Worm (Caenorhabditis elegans) whole organism, L4 larva: Measurements from ENCODE around the gene ndx-3.
A peak's percentile ranks its signal among the peaks of the same experiment; 100 is the strongest.
"Not testable (repeated sequence)": the region's sequence is repeated elsewhere in the genome, so short reads cannot be mapped to it uniquely, and the experiment has no call there.

Source experiments
- F49E8.2 ChIP-seq: sonication (generic microtip); optimal IDR thresholded peaks from 2 replicates; lab custom pipeline; 2016; ENCODE audit warnings: missing compliant biosample characterization, mild to moderate bottlenecking, missing genetic modification characterization, borderline replicate concordance
- Y5F2A.4 ChIP-seq: fragments of 200-800 bp; sonication (Bioruptor generic); optimal IDR thresholded peaks from 2 replicates; lab custom pipeline; 2018; ENCODE audit warnings: mild to moderate bottlenecking, missing genetic modification characterization, missing compliant biosample characterization
- ZK546.5 ChIP-seq, 2 experiments: sonication (generic microtip); optimal IDR thresholded peaks; 2 replicates each; lab custom pipeline; 2017; ENCODE audit warnings: missing biosample characterization in 2 of 2, missing genetic modification characterization in 2 of 2
- aha-1 ChIP-seq: fragments of 150-350 bp; peaks from one replicate; lab custom pipeline; 2014; ENCODE audit warnings: missing biosample characterization, missing genetic modification characterization
- arid-1 ChIP-seq: fragments of 200-800 bp; sonication (Bioruptor generic); conservative IDR thresholded peaks from 2 replicates; pipeline ENCODE4 v1.3.6; 2022; ENCODE audit warnings: missing genetic modification reagents, missing genetic modification characterization, missing compliant biosample characterization
- ceh-32 ChIP-seq: sonication (generic microtip); optimal IDR thresholded peaks from 2 replicates; lab custom pipeline; 2016; ENCODE audit warnings: mild to moderate bottlenecking, missing genetic modification characterization, missing compliant biosample characterization; ENCODE audit not compliant: poor library complexity
- ceh-62 ChIP-seq: sonication (generic microtip); optimal IDR thresholded peaks from 2 replicates; lab custom pipeline; 2017; ENCODE audit warnings: missing biosample characterization, missing genetic modification characterization
- cey-2 ChIP-seq: sonication (generic microtip); optimal IDR thresholded peaks from 3 replicates; lab custom pipeline; 2017; ENCODE audit warnings: missing genetic modification characterization, mild to moderate bottlenecking, missing compliant biosample characterization, antibody characterized with exemption, borderline replicate concordance; ENCODE audit not compliant: insufficient read depth
- ctbp-1 ChIP-seq: fragments of 200-800 bp; sonication (Bioruptor generic); IDR thresholded peaks from 2 replicates; pipeline ENCODE4 v1.3.6; 2022; ENCODE audit warnings: missing genetic modification reagents, missing genetic modification characterization, missing compliant biosample characterization
- daf-12 ChIP-seq: fragments of 150-350 bp; optimal IDR thresholded peaks from 2 replicates; lab custom pipeline; 2014; ENCODE audit warnings: missing biosample characterization, missing genetic modification reagents, missing genetic modification characterization
- daf-19 ChIP-seq: fragments of 200-800 bp; sonication (Bioruptor generic); conservative IDR thresholded peaks from 2 replicates; pipeline ENCODE4 v1.3.6; 2022; ENCODE audit warnings: missing genetic modification characterization, missing compliant biosample characterization
- dmd-6 ChIP-seq: fragments of 200-800 bp; sonication (Bioruptor generic); IDR thresholded peaks from 2 replicates; pipeline ENCODE4 v1.3.6; 2022; ENCODE audit warnings: missing genetic modification reagents, missing genetic modification characterization, missing compliant biosample characterization
- dmd-9 ChIP-seq: fragments of 200-800 bp; sonication (Bioruptor generic); IDR thresholded peaks from 2 replicates; pipeline ENCODE4 v1.3.6; 2022; ENCODE audit warnings: missing genetic modification reagents, missing genetic modification characterization, missing compliant biosample characterization
- egl-27 ChIP-seq: sonication (generic microtip); optimal IDR thresholded peaks from 3 replicates; lab custom pipeline; 2017; ENCODE audit warnings: missing biosample characterization, missing genetic modification reagents, missing genetic modification characterization
- fos-1 ChIP-seq: fragments of 150-350 bp; optimal IDR thresholded peaks from 2 replicates; lab custom pipeline; 2014; ENCODE audit warnings: missing biosample characterization, missing genetic modification characterization
- jun-1 ChIP-seq: fragments of 150-350 bp; optimal IDR thresholded peaks from 2 replicates; lab custom pipeline; 2014; ENCODE audit warnings: missing biosample characterization, missing genetic modification reagents, missing genetic modification characterization
- lin-38 ChIP-seq: fragments of 200-800 bp; sonication (Bioruptor generic); IDR thresholded peaks from 2 replicates; pipeline ENCODE4 v1.3.6; 2022; ENCODE audit warnings: missing genetic modification reagents, missing genetic modification characterization, missing compliant biosample characterization
- lsy-2 ChIP-seq, 2 experiments: fragments of 150-350 bp in 1 of 2; sonication (generic microtip) in 1 of 2; optimal IDR thresholded peaks; 2 replicates each; lab custom pipeline; 2014 to 2017; ENCODE audit warnings: missing biosample characterization in 2 of 2, missing genetic modification characterization in 2 of 2
- mep-1 ChIP-seq: fragments of 150-350 bp; sonication (generic microtip); optimal IDR thresholded peaks from 3 replicates; lab custom pipeline; 2014; ENCODE audit warnings: missing biosample characterization, missing genetic modification characterization
- mes-2 ChIP-seq: sonication (generic microtip); optimal IDR thresholded peaks from 2 replicates; lab custom pipeline; 2016; ENCODE audit warnings: missing genotype, mild to moderate bottlenecking, missing genetic modification characterization, missing compliant biosample characterization; ENCODE audit not compliant: poor library complexity, severe bottlenecking
- mxl-2 ChIP-seq: fragments of 200-800 bp; sonication (Bioruptor generic); conservative IDR thresholded peaks from 2 replicates; pipeline ENCODE4 v1.3.6; 2022; ENCODE audit warnings: missing genetic modification reagents, missing genetic modification characterization, missing compliant biosample characterization
- nhr-102 ChIP-seq: sonication (generic microtip); optimal IDR thresholded peaks from 2 replicates; lab custom pipeline; 2016; ENCODE audit warnings: mild to moderate bottlenecking, missing genetic modification characterization, moderate library complexity, missing compliant biosample characterization
- nhr-111 ChIP-seq: fragments of 200-800 bp; sonication (Bioruptor generic); optimal IDR thresholded peaks from 2 replicates; lab custom pipeline; 2018; ENCODE audit warnings: mild to moderate bottlenecking, missing genetic modification characterization, missing compliant biosample characterization
- nhr-42 ChIP-seq: fragments of 200-800 bp; sonication (Bioruptor generic); IDR thresholded peaks from 2 replicates; pipeline ENCODE4 v1.3.6; 2022; ENCODE audit warnings: missing genetic modification characterization, missing compliant biosample characterization
- nhr-48 ChIP-seq: sonication (generic microtip); optimal IDR thresholded peaks from 2 replicates; lab custom pipeline; 2016; ENCODE audit warnings: mild to moderate bottlenecking, missing genetic modification characterization, missing compliant biosample characterization
- nhr-76 ChIP-seq: fragments of 150-350 bp; optimal IDR thresholded peaks from 2 replicates; lab custom pipeline; 2014; ENCODE audit warnings: missing biosample characterization, missing genetic modification characterization
- php-3 ChIP-seq: fragments of 200-800 bp; sonication (Bioruptor generic); IDR thresholded peaks from 2 replicates; pipeline ENCODE4 v1.3.6; 2022; ENCODE audit warnings: missing genetic modification reagents, missing genetic modification characterization, missing compliant biosample characterization
- snpc-4 ChIP-seq: fragments of 150-350 bp; optimal IDR thresholded peaks from 2 replicates; lab custom pipeline; 2014; ENCODE audit warnings: missing biosample characterization, missing genetic modification characterization
- spr-3 ChIP-seq: fragments of 200-800 bp; sonication (Bioruptor generic); optimal IDR thresholded peaks from 2 replicates; lab custom pipeline; 2018; ENCODE audit warnings: mild to moderate bottlenecking, missing genetic modification characterization, missing compliant biosample characterization
- unc-130 ChIP-seq: sonication (generic microtip); optimal IDR thresholded peaks from 2 replicates; lab custom pipeline; 2016; ENCODE audit warnings: missing genetic modification reagents, missing genetic modification characterization, missing compliant biosample characterization
- unc-62 ChIP-seq, 3 experiments: fragments of 150-350 bp in 1 of 3; sonication (generic microtip); optimal IDR thresholded peaks in 2 of 3; peaks in 1 of 3; 1 replicate in 1 of 3; 2 replicates in 2 of 3; lab custom pipeline; 2014 to 2017; ENCODE audit warnings: missing biosample characterization in 3 of 3, missing genetic modification characterization in 3 of 3, missing genetic modification reagents in 3 of 3, missing genotype in 1 of 3
- vab-7 ChIP-seq: fragments of 200-800 bp; sonication (Bioruptor generic); IDR thresholded peaks from 2 replicates; pipeline ENCODE4 v1.3.6; 2022; ENCODE audit warnings: missing genetic modification reagents, missing genetic modification characterization, missing compliant biosample characterization
- zag-1 ChIP-seq: fragments of 150-350 bp; optimal IDR thresholded peaks from 2 replicates; lab custom pipeline; 2014; ENCODE audit warnings: missing biosample characterization, missing genetic modification characterization
- zfp-2 ChIP-seq: sonication (generic microtip); optimal IDR thresholded peaks from 2 replicates; lab custom pipeline; 2016; ENCODE audit warnings: mild to moderate bottlenecking, missing genetic modification characterization, missing compliant biosample characterization
- zip-11 ChIP-seq: fragments of 200-800 bp; sonication (Bioruptor generic); IDR thresholded peaks from 2 replicates; pipeline ENCODE4 v1.3.6; 2022; ENCODE audit warnings: missing genetic modification characterization, missing compliant biosample characterization

ndx-3 gene

DNA sequence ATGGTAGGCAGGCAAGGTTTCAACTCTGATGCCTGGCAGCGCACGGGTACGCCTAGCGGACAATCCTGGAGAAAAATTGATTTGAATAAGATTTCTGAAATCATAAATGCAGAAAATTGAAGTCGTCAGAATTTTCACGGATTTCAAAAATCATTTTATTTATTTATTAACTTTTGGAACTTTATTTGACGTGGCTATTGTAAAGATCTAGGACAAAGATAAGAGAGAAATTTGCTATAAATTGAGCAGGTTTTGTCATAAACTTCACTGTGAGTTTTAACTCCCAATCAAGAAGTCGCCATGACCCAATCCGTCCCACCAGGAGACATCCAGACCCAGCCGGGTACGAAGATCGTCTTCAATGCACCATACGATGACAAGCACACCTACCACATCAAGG lies 20.7 kb upstream of the ndx-3 start, which contains the start of gene msp-152:
Gene msp-152 (plus strand): TSS at position 301 of the 400 bp plus-strand sequence.
- TF ChIP-seq nhr-102; mxl-2 (GFP tag; lab: Robert Waterston, UW); nhr-76: not testable (repeated sequence)

DNA sequence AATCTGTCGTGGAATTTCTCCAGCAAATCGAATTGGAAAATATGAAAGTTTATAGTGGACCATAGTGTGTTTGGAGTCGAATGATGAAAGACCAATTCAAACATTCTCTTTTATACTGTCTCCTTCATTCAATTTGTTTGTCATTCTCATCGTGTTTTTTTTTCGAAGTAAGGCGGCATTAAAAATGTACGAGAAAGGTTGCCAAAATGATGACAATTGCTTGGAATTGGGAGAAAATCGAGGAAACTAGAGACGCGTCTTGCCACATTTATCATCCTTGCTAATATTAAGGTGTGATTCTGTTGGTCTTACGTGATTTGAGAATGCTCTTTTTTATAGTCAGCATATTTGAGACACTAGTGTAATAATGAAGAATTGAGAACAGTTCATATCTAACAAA lies 18.4 kb upstream of the ndx-3 start, which contains the start of gene gst-30:
Gene gst-30 (minus strand): TSS at position 101 of the 400 bp plus-strand sequence.
- TF ChIP-seq dmd-9, result no peak
- no peak for TF ChIP-seq nhr-111 (GFP tag; lab: Kevin White, UChicago)
- TF ChIP-seq dmd-6 (GFP tag; lab: Robert Waterston, UW), result no peak
- TF ChIP-seq zag-1 (tag; lab: Kevin White, UChicago), result no peak
- no peak for TF ChIP-seq unc-130 (GFP tag; lab: Kevin White, UChicago)
- no peak for TF ChIP-seq arid-1
- no peak for TF ChIP-seq php-3
- no peak for TF ChIP-seq mes-2 (tag; lab: Kevin White, UChicago)
- no peak for TF ChIP-seq unc-62 (GFP tag; optimal IDR thresholded peaks at IDR 0.05 in 1 of 2; lab: Kevin White, UChicago)
- TF ChIP-seq unc-62 (tag; optimal IDR thresholded peaks at IDR 0.05; lab: Kevin White, UChicago), result no peak
- no peak for TF ChIP-seq daf-19
- no peak for TF ChIP-seq ctbp-1 (GFP tag; lab: Robert Waterston, UW)
- no peak for TF ChIP-seq ceh-32
- no peak for TF ChIP-seq ZK546.5 (tag; optimal IDR thresholded peaks at IDR 0.05; lab: Kevin White, UChicago)
- no peak for TF ChIP-seq spr-3 (GFP tag; lab: Kevin White, UChicago)
- TF ChIP-seq, all 104 proteins: peak for 0

DNA sequence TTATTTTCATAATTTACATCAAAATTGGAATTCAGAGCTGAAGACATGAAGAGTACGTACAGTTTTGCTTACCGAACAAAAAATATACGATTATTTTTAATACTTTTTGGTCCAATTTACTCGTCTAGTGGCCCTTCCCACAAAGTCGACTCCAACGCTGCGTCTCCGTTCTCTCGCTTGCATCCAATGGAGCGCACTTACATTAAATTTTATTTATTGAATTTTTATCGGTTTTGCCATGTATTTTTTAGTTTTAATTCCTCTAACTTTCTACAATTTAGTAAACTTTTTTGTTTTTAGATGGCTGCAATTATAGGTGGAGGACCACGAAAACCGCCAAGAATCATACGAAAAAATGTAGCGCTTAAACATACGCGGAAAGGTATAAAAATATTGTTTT lies 17.9 kb upstream of the ndx-3 start, which contains the start of gene ZK546.5:
Gene ZK546.5 (plus strand): TSS at position 301 of the 400 bp plus-strand sequence.
- peak; percentile 24 for TF ChIP-seq aha-1 (tag; lab: Kevin White, UChicago)
- TF ChIP-seq arid-1, result no peak
- peak; percentile 60 for TF ChIP-seq lin-38 (GFP tag; lab: Robert Waterston, UW)

ce11 chrII:4937743-4938142 lies 15.6 kb upstream of the ndx-3 start, which contains the start of gene ZK546.4:
Gene ZK546.4 (plus strand): TSS chrII:4938043.
- no peak for TF ChIP-seq ctbp-1 (GFP tag; lab: Robert Waterston, UW)
- no peak for TF ChIP-seq jun-1 (tag; lab: Kevin White, UChicago)
- TF ChIP-seq nhr-42 (GFP tag; lab: Robert Waterston, UW), result no peak
- TF ChIP-seq cey-2, result no peak
- no peak for TF ChIP-seq vab-7 (GFP tag; lab: Robert Waterston, UW)
- no peak for TF ChIP-seq Y5F2A.4 (GFP tag; lab: Kevin White, UChicago)

DNA sequence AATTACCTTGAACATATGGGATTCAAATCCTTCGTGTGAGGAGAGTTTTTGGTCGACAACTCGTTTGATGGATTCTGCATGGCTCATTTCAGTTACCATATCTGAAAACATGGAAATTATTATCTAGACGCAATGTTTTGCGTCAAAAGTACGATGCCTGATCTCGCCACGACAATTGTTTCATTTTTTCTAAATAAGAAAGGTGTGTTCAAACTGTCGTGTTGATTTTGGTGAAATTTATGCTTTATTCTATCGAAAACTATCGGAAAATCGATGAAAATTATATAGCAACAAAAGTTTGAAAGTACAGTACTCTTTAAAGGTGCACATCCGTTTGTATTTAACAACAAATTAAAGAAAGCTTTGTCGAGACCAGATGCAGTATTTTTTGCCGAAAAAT lies 12.3 kb upstream of the ndx-3 start, which contains the start of gene cblc-1:
Gene cblc-1 (minus strand): TSS at position 101 of the 400 bp plus-strand sequence.
- TF ChIP-seq mes-2 (tag; lab: Kevin White, UChicago) (no peak), mep-1 (no peak), nhr-48 (tag; lab: Kevin White, UChicago) (no peak), snpc-4 (no peak), arid-1 (no peak), F49E8.2 (tag; lab: Kevin White, UChicago) (no peak), dmd-9 (no peak), zfp-2 (no peak), nhr-102 (no peak), ceh-62 (no peak), fos-1 (tag; lab: Kevin White, UChicago) (no peak), zag-1 (tag; lab: Kevin White, UChicago) (no peak), egl-27 (no peak), zip-11 (no peak), lsy-2 (tag; optimal IDR thresholded peaks at IDR 0.05; lab: Kevin White, UChicago) (no peak), daf-12 (tag; lab: Kevin White, UChicago) (no peak)
- TF ChIP-seq, all 104 proteins: peak for 0
